Worm (Caenorhabditis elegans) whole organism, midembryonic: ENCODE data around the gene C16C8.14.

ENCODE experiments used
- T22C8.4 ChIP-seq: fragments of 200-800 bp; sonication (Bioruptor generic); IDR thresholded peaks from 2 replicates; pipeline ENCODE4 v1.3.6; 2022; ENCODE audit warnings: missing genetic modification characterization, missing compliant biosample characterization
- flt-1 ChIP-seq: fragments of 200-800 bp; sonication (Bioruptor generic); IDR thresholded peaks from 2 replicates; pipeline ENCODE4 v1.3.6; 2022; ENCODE audit warnings: missing genetic modification characterization, missing compliant biosample characterization

DNA sequence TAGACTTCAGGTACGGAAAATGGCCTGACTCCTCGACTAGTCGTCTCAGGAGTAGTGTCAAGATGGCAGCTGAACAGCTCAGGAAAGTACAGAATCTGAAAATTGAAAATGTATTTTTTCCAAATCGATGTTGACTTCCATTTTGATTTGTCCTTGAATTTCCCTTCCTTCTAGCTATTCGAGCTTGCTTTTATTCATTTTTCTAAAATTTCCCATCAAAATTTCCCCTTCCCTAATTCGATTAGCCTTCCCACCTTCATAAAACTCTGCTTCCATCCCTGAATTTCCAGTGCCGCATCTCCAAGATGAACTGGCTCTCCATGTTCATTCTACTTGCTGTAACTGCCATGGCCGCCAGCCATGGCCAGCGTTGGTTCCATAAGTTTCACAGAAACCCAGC, 23.2 kb downstream of the C16C8.14 start, which contains the start of gene Y49F6B.6:
- TF ChIP-seq flt-1 (GFP tag; lab: Robert Waterston, UW), result no peak
- TF ChIP-seq T22C8.4 (GFP tag; lab: Robert Waterston, UW), result no peak
